Worm (Caenorhabditis elegans): ENCODE results near the gene ZK1127.13.

DNA sequence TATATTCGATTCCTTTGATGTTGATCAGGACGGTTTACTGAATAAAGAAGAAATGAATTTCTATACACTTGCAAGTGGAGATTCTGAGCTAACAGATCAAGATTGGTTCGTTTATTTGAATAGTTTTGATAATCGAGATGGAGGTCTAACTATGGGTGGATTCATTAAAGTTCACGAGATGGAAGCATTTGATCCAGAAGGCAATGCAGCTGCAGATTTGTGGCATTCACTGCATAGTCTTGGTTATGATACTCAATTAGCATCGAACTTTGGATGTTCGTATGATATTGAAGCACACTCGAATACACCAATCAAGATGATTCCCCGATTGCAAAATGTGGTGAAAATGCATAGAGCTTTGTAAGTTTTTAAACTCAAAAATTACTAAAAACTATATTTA is 42.9 kb downstream of the ZK1127.13 start:
- no peak for TF ChIP-seq tbx-2 (tag; optimal IDR thresholded peaks at IDR 0.05)
- no peak for TF ChIP-seq ceh-48 (tag; optimal IDR thresholded peaks at IDR 0.05)
- no peak for TF ChIP-seq hlh-8 (tag; optimal IDR thresholded peaks at IDR 0.05)
- TF ChIP-seq pha-4 (tag; optimal IDR thresholded peaks at IDR 0.05), result no peak
- TF ChIP-seq pha-2 (tag; optimal IDR thresholded peaks at IDR 0.05), result no peak
- TF ChIP-seq elt-2 (tag; optimal IDR thresholded peaks at IDR 0.05), result no peak
- no peak for TF ChIP-seq ceh-9 (tag; optimal IDR thresholded peaks at IDR 0.05)
- no peak for TF ChIP-seq ama-1 (optimal IDR thresholded peaks at IDR 0.05)
